Fruit fly (Drosophila melanogaster): ENCODE data around the gene GC1.

GC1 gene

dm6 chr3R:11948903-11949358 lies 18.6 kb upstream of the GC1 start, which contains the start of gene Cad87A (continued):
- TF ChIP-seq Dll (GFP tag; IDR thresholded peaks at IDR 0.05; ENCODE audit: partially characterized antibody) (no peak), pan (optimal IDR thresholded peaks at IDR 0.05) (no peak), pan (GFP tag; optimal IDR thresholded peaks at IDR 0.05 in 1 of 2, IDR thresholded peaks at IDR 0.05 in 1 of 2) (no peak), CG7987 (GFP tag; optimal IDR thresholded peaks at IDR 0.05) (no peak), CG1603 (tag; optimal IDR thresholded peaks at IDR 0.05) (peak; percentile 49), CG2712 (tag; optimal IDR thresholded peaks at IDR 0.05) (peak; percentile 28), psq (GFP tag; optimal IDR thresholded peaks at IDR 0.05) (no peak), mam (GFP tag; optimal IDR thresholded peaks at IDR 0.05) (no peak), Six4 (GFP tag; optimal IDR thresholded peaks at IDR 0.05) (no peak), TFAM (GFP tag; optimal IDR thresholded peaks at IDR 0.05) (no peak), CG18262 (tag; optimal IDR thresholded peaks at IDR 0.05) (peak; percentile 20), CHES-1-like (GFP tag; optimal IDR thresholded peaks at IDR 0.05) (peak; percentile 54), CG34376 (GFP tag; optimal IDR thresholded peaks at IDR 0.05) (peak; percentile 62), repo (GFP tag; optimal IDR thresholded peaks at IDR 0.05) (peak; percentile 58), CG12744 (GFP tag; optimal IDR thresholded peaks at IDR 0.05) (no peak), ssp (GFP tag; IDR thresholded peaks at IDR 0.05) (no peak), CG32532 (GFP tag; IDR thresholded peaks at IDR 0.05) (no peak), otp (GFP tag; IDR thresholded peaks at IDR 0.05) (no peak), CG14965 (GFP tag; optimal IDR thresholded peaks at IDR 0.05; ENCODE audit: borderline replicate concordance) (no peak), Hey (tag; optimal IDR thresholded peaks at IDR 0.05) (no peak), CG4404 (GFP tag; IDR thresholded peaks at IDR 0.05) (no peak), CG14050 (GFP tag; IDR thresholded peaks at IDR 0.05) (no peak), fu2 (GFP tag; optimal IDR thresholded peaks at IDR 0.05) (no peak), CG18599 (GFP tag; optimal IDR thresholded peaks at IDR 0.05) (peak; percentile 47), CG10543 (GFP tag; optimal IDR thresholded peaks at IDR 0.05) (peak; percentile 69), CG13894 (tag; optimal IDR thresholded peaks at IDR 0.05) (peak; percentile 52), CG8290 (GFP tag; optimal IDR thresholded peaks at IDR 0.05) (no peak), CG8290 (tag; optimal IDR thresholded peaks at IDR 0.05) (peak in 1 of 2 experiments; percentile 65), Hand (GFP tag; optimal IDR thresholded peaks at IDR 0.05) (no peak), CG12071 (GFP tag; optimal IDR thresholded peaks at IDR 0.05) (peak; percentile 45), grau (tag; optimal IDR thresholded peaks at IDR 0.05) (no peak), ken (GFP tag; IDR thresholded peaks at IDR 0.05) (no peak), fd64A (GFP tag; optimal IDR thresholded peaks at IDR 0.05) (peak; percentile 61), gro (GFP tag; optimal IDR thresholded peaks at IDR 0.05) (peak; percentile 82), CG7271 (tag; optimal IDR thresholded peaks at IDR 0.05) (peak; percentile 31), CG17328 (GFP tag; IDR thresholded peaks at IDR 0.05) (no peak), en (GFP tag; optimal IDR thresholded peaks at IDR 0.05) (no peak), Sox100B (GFP tag; optimal IDR thresholded peaks at IDR 0.05) (no peak), eve (GFP tag; optimal IDR thresholded peaks at IDR 0.05) (no peak), CG18011 (GFP tag; optimal IDR thresholded peaks at IDR 0.05) (no peak), Stat92E (GFP tag; optimal IDR thresholded peaks at IDR 0.05) (peak in 1 of 3 experiments; percentile 62), CG8944 (GFP tag; optimal IDR thresholded peaks at IDR 0.05) (no peak), E2f1 (GFP tag; IDR thresholded peaks at IDR 0.05) (no peak), ase (GFP tag; IDR thresholded peaks at IDR 0.05) (no peak), CG9215 (GFP tag; IDR thresholded peaks at IDR 0.05) (no peak), Ets65A (GFP tag) (no peak), Meics (GFP tag; optimal IDR thresholded peaks at IDR 0.05) (no peak), CG4617 (GFP tag; optimal IDR thresholded peaks at IDR 0.05; ENCODE audit: borderline replicate concordance) (no peak), CG6689 (GFP tag; IDR thresholded peaks at IDR 0.05) (no peak), CG1792 (GFP tag; optimal IDR thresholded peaks at IDR 0.05) (peak; percentile 2), CG11695 (GFP tag; IDR thresholded peaks at IDR 0.05) (no peak), CG13624 (GFP tag; optimal IDR thresholded peaks at IDR 0.05) (no peak)
